Fruit fly (Drosophila melanogaster): Measurements from ENCODE around the gene Rel.

DNA sequence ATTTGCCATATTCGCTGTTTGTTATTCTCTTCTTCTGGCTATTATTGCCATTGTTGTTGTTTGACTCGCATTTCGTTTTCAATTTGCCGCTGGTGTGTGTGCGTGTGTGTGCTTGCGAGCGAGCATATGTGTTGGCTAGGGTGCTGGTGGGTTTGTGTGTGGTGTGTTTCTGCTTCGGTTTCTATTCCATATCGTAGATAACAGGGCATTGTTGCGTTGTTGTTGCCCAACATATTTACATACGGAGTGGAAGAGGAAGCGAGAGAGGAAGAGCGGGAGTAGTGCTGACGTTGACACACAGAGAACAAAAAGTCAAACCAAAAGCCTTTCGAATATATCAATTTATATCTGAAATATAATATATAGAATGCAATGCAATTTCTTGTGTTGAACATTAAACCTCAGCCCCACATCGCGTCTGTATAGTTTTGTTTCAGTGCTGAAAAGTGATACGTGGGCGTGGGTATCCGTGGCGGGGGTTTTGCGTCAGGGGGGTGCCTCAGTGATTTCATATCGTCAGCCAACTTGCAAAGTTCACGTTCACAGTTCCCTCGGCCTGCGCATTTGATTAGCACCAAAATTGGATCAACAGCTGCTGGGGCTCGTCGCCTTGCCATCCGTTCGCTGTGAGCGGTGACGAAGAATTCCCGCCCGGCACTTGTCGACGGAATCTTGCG, 6.8 kb upstream of the Rel start:
- TF ChIP-seq odd (GFP tag; optimal IDR thresholded peaks at IDR 0.05): peak; percentile 46
- peak; percentile 81 for TF ChIP-seq Xbp1 (GFP tag; optimal IDR thresholded peaks at IDR 0.05)
- peak; percentile 79 for TF ChIP-seq unpg (GFP tag; optimal IDR thresholded peaks at IDR 0.05)
- no peak for TF ChIP-seq bigmax (GFP tag; optimal IDR thresholded peaks at IDR 0.05)
- no peak for TF ChIP-seq lmd (GFP tag; IDR thresholded peaks at IDR 0.05)
- TF ChIP-seq CG11247 (GFP tag; IDR thresholded peaks at IDR 0.05): no peak
- TF ChIP-seq Dll (GFP tag; IDR thresholded peaks at IDR 0.05; ENCODE audit: partially characterized antibody): no peak
- no peak for TF ChIP-seq pum (GFP tag; optimal IDR thresholded peaks at IDR 0.05)
- TF ChIP-seq MTF-1 (GFP tag; optimal IDR thresholded peaks at IDR 0.05; ENCODE audit: borderline replicate concordance): peak; percentile 40
- TF ChIP-seq Ets97D (GFP tag; optimal IDR thresholded peaks at IDR 0.05): no peak
- TF ChIP-seq org-1 (GFP tag; optimal IDR thresholded peaks at IDR 0.05): peak; percentile 34
- TF ChIP-seq crp (GFP tag; optimal IDR thresholded peaks at IDR 0.05): peak in 1 of 2 experiments; percentile 42
- no peak for TF ChIP-seq CG10274 (GFP tag; optimal IDR thresholded peaks at IDR 0.05)
- TF ChIP-seq btn (GFP tag; optimal IDR thresholded peaks at IDR 0.05): no peak
